Fruit fly (Drosophila melanogaster): ENCODE measurements around the gene Indy-2.

DNA sequence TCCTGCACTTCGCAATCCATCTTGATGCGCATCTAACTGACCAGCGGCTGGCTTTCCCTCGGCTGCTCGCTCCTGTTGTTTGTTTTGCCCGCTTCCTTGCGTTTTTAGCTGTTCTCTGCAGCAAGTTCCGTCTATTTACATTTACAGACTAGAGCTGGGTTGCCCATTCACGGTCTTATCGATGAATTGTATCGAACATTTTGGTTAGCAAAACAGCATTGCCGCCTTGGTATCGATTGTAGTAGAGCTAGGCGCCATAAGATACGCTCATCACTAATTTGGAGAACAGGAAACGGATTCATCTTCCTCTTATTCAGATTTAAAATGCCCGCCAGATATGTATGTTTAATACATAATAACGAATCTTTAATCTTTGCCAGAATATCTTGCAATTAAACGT lies 6.7 kb upstream of the Indy-2 start, which contains the start of gene Regnase-1:
- no peak for TF ChIP-seq CG8478 (optimal IDR thresholded peaks at IDR 0.05)
- TF ChIP-seq CTCF (optimal IDR thresholded peaks at IDR 0.05), result no peak
